Worm (Caenorhabditis elegans) whole organism, L4 larva: Measurements from ENCODE around the gene mca-1.

Source experiments
- R02D3.7 ChIP-seq: fragments of 150-350 bp; sonication (generic microtip); optimal IDR thresholded peaks from 3 replicates; lab custom pipeline; 2014; ENCODE audit warnings: missing biosample characterization, missing genetic modification characterization
- ama-1 ChIP-seq: fragments of 150-350 bp; optimal IDR thresholded peaks from 2 replicates; lab custom pipeline; 2014; ENCODE audit warnings: inconsistent platforms, mixed read lengths
- ceh-82 ChIP-seq: sonication (generic microtip); optimal IDR thresholded peaks from 2 replicates; lab custom pipeline; 2017; ENCODE audit warnings: missing biosample characterization, missing genetic modification characterization
- gei-8 ChIP-seq: fragments of 200-800 bp; sonication (Bioruptor generic); optimal IDR thresholded peaks from 2 replicates; lab custom pipeline; 2018; ENCODE audit warnings: mild to moderate bottlenecking, missing genetic modification characterization, missing compliant biosample characterization
- hif-1 ChIP-seq, 2 experiments: sonication (generic microtip); optimal IDR thresholded peaks; 2 replicates each; lab custom pipeline; 2016 to 2017; ENCODE audit warnings: missing compliant biosample characterization in 2 of 2, missing genetic modification characterization in 2 of 2, missing genetic modification reagents in 2 of 2, missing genotype in 2 of 2, mild to moderate bottlenecking in 1 of 2
- lin-39 ChIP-seq: fragments of 150-350 bp; optimal IDR thresholded peaks from 2 replicates; lab custom pipeline; 2014; ENCODE audit warnings: missing biosample characterization, missing genetic modification reagents, missing genetic modification characterization
- lsy-2 ChIP-seq, 2 experiments: fragments of 150-350 bp in 1 of 2; sonication (generic microtip) in 1 of 2; optimal IDR thresholded peaks; 2 replicates each; lab custom pipeline; 2014 to 2017; ENCODE audit warnings: missing biosample characterization in 2 of 2, missing genetic modification characterization in 2 of 2
- nhr-237 ChIP-seq: sonication (generic microtip); optimal IDR thresholded peaks from 2 replicates; lab custom pipeline; 2017; ENCODE audit warnings: missing biosample characterization, missing genetic modification characterization
- pha-4 ChIP-seq, 2 experiments: fragments of 150-350 bp in 1 of 2; fragments of 200-800 bp in 1 of 2; sonication (Bioruptor generic) in 1 of 2; IDR thresholded peaks in 1 of 2; optimal IDR thresholded peaks in 1 of 2; 2 replicates each; pipeline versions ENCODE4 v1.3.6 to Lab custom; 2014 to 2022; ENCODE audit warnings: missing genetic modification characterization in 2 of 2, missing genetic modification reagents in 2 of 2, missing biosample characterization in 1 of 2, missing compliant biosample characterization in 1 of 2
- skn-1 ChIP-seq: fragments of 150-350 bp; optimal IDR thresholded peaks from 2 replicates; lab custom pipeline; 2014; ENCODE audit warnings: missing biosample characterization, missing genetic modification characterization
- zag-1 ChIP-seq: fragments of 150-350 bp; optimal IDR thresholded peaks from 2 replicates; lab custom pipeline; 2014; ENCODE audit warnings: missing biosample characterization, missing genetic modification characterization
- ztf-7 ChIP-seq: fragments of 150-350 bp; optimal IDR thresholded peaks from 2 replicates; lab custom pipeline; 2014; ENCODE audit warnings: missing biosample characterization, missing genetic modification characterization

DNA sequence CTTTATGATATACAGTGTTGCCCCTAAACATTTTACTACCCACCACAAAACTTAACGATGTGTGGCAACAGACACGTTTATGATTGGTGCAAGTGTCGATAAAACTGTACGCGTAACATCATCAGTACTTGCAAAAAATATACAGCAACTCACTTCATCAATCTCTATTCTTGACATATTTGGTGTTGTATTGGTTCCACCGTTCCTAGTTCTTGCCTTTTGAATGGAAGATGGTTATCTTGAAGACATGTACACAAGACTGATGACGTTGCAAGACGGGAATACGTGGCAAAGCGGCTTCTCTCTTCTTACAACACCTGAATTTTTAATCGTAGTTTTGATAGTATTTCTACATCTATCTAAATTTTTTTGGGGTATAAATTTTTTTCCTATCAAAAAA lies 23.8 kb downstream of the mca-1 start:
- TF ChIP-seq skn-1, result no peak
- TF ChIP-seq pha-4 (GFP tag; IDR thresholded peaks at IDR 0.05; lab: Robert Waterston, UW), result no peak
- TF ChIP-seq pha-4 (tag; optimal IDR thresholded peaks at IDR 0.05; lab: Kevin White, UChicago), result no peak
- no peak for TF ChIP-seq nhr-237 (tag; lab: Kevin White, UChicago)
- TF ChIP-seq hif-1 (tag; optimal IDR thresholded peaks at IDR 0.05; lab: Kevin White, UChicago), result no peak
- no peak for TF ChIP-seq R02D3.7 (tag; lab: Kevin White, UChicago)
- TF ChIP-seq lin-39 (tag; lab: Kevin White, UChicago), result no peak
- TF ChIP-seq gei-8, result no peak
- TF ChIP-seq zag-1 (tag; lab: Kevin White, UChicago), result no peak
- TF ChIP-seq ceh-82 (tag; lab: Kevin White, UChicago), result no peak
- no peak for TF ChIP-seq ztf-7
- TF ChIP-seq ama-1 (lab: Kevin White, UChicago), result no peak
- TF ChIP-seq lsy-2 (tag; optimal IDR thresholded peaks at IDR 0.05; lab: Kevin White, UChicago), result no peak
